Fruit fly (Drosophila melanogaster): Measurements from ENCODE around the gene CG33203.

Gene CG33203

DNA sequence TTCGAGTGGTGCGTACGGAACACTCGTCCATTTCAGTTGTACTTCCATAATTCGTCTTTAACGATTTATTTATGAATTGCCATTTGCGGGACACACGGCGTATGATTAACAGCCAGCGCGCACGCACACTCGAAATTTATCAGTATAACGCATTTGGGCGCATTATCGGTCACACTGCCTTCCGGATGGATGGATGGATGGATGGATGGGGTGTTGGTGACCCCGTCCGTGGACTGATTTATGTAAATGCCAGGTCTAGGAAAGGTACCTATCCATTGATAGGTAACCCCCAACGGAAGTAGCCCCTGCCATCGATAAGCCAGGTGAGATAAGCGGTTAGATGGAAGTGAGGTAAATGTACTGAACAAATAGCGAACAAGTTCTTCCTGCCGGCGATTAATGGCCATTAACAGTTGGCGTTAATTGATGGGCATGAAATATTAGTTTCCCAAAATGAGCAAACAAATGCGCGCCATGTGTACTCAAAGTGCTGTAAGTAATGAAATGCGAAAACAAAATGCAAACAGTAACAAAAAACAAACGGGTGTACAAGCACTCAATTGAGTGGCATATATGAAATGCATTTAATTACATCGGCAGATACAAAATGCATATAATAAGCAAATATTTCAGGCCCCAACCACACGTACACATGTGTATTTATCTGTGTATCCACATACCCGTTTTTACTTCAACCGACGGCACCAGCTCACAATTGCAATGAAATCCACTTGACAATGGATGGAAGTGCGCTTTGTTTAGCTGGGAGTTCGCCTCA is 38.6 kb downstream of the CG33203 start:
- TF ChIP-seq Hnf4 (GFP tag; optimal IDR thresholded peaks at IDR 0.05), result no peak
- no peak for TF ChIP-seq usp (GFP tag; optimal IDR thresholded peaks at IDR 0.05)
- TF ChIP-seq Myc (optimal IDR thresholded peaks at IDR 0.05), result no peak
- TF ChIP-seq brk (GFP tag; optimal IDR thresholded peaks at IDR 0.05), result no peak
- TF ChIP-seq Hr83 (GFP tag; optimal IDR thresholded peaks at IDR 0.05; ENCODE audit: poor library complexity, severe bottlenecking), result no peak
- no peak for TF ChIP-seq jim (GFP tag; optimal IDR thresholded peaks at IDR 0.05)
- TF ChIP-seq Rel (GFP tag; optimal IDR thresholded peaks at IDR 0.05), result no peak
- TF ChIP-seq Rel (tag; optimal IDR thresholded peaks at IDR 0.05), result no peak
- TF ChIP-seq Dif (GFP tag; optimal IDR thresholded peaks at IDR 0.05; ENCODE audit: partially characterized antibody), result no peak
- TF ChIP-seq rgr (GFP tag; optimal IDR thresholded peaks at IDR 0.05), result no peak
- TF ChIP-seq N (GFP tag; optimal IDR thresholded peaks at IDR 0.05), result no peak
- no peak for TF ChIP-seq br (GFP tag; optimal IDR thresholded peaks at IDR 0.05)

DNA sequence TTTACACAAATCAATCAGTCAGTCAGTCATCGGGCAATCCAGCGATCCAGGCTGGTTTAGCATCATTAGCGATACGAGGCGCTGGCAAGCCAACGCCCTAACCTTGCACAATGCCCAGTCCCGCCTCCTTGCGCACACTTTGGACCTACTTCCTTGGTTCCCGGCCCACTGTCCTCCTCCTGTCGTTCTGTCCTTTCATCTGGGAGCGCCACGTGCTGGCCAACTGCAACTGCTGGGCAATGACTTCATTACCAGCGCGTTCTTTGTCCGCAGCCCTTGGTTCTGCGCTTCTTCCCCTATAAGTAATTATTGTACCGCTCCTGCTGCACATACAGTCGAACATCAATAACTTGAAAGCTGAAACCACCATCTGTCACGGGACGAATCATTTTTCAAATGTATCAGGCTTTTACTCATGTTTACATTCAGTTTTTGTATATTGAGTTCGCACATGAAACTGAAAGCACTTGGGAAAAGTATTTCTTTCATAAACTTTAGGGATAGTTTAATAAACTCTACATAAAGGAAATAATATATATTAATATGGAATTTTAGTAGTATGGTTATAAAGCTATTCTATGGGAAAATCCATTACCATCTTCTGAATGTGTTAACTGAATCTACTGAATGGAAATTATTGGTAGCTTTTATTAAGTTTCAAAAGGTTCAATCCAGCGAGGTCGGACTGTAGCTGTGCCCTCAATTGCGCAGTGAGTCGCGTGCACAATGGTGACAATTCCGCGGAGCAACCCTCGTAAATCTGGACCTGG is 39.8 kb downstream of the CG33203 start:
- no peak for TF ChIP-seq Myc (optimal IDR thresholded peaks at IDR 0.05)
- TF ChIP-seq woc (GFP tag; optimal IDR thresholded peaks at IDR 0.05), result peak; percentile 19
- TF ChIP-seq dmrt93B (GFP tag; optimal IDR thresholded peaks at IDR 0.05), result peak; percentile 53
- no peak for TF ChIP-seq usp (GFP tag; optimal IDR thresholded peaks at IDR 0.05)
- no peak for TF ChIP-seq Dif (GFP tag; optimal IDR thresholded peaks at IDR 0.05; ENCODE audit: partially characterized antibody)
- no peak for TF ChIP-seq lola (GFP tag; optimal IDR thresholded peaks at IDR 0.05)
- TF ChIP-seq psq (GFP tag; optimal IDR thresholded peaks at IDR 0.05), result peak; percentile 33
- TF ChIP-seq Hnf4 (GFP tag; optimal IDR thresholded peaks at IDR 0.05), result no peak
- TF ChIP-seq OdsH (GFP tag; optimal IDR thresholded peaks at IDR 0.05), result peak; percentile 26
- peak; percentile 20 for TF ChIP-seq rgr (GFP tag; optimal IDR thresholded peaks at IDR 0.05)
- peak; percentile 32 for TF ChIP-seq HLH106 (tag; optimal IDR thresholded peaks at IDR 0.05)
- no peak for TF ChIP-seq Rel (GFP tag; optimal IDR thresholded peaks at IDR 0.05)
- TF ChIP-seq Rel (tag; optimal IDR thresholded peaks at IDR 0.05), result no peak
- TF ChIP-seq dl (GFP tag; optimal IDR thresholded peaks at IDR 0.05; ENCODE audit: insufficient read depth in 1 of 2, partially characterized antibody in 2 of 2), result no peak
- no peak for TF ChIP-seq N (GFP tag; optimal IDR thresholded peaks at IDR 0.05)
- TF ChIP-seq dsf (GFP tag; optimal IDR thresholded peaks at IDR 0.05; ENCODE audit: borderline replicate concordance), result no peak
- TF ChIP-seq Sp1 (GFP tag; optimal IDR thresholded peaks at IDR 0.05), result peak; percentile 38
- peak in 1 of 2 experiments; percentile 46 for TF ChIP-seq foxo (GFP tag; optimal IDR thresholded peaks at IDR 0.05)
- TF ChIP-seq fru (GFP tag; optimal IDR thresholded peaks at IDR 0.05), result peak; percentile 0
- no peak for TF ChIP-seq br (GFP tag; optimal IDR thresholded peaks at IDR 0.05)

DNA sequence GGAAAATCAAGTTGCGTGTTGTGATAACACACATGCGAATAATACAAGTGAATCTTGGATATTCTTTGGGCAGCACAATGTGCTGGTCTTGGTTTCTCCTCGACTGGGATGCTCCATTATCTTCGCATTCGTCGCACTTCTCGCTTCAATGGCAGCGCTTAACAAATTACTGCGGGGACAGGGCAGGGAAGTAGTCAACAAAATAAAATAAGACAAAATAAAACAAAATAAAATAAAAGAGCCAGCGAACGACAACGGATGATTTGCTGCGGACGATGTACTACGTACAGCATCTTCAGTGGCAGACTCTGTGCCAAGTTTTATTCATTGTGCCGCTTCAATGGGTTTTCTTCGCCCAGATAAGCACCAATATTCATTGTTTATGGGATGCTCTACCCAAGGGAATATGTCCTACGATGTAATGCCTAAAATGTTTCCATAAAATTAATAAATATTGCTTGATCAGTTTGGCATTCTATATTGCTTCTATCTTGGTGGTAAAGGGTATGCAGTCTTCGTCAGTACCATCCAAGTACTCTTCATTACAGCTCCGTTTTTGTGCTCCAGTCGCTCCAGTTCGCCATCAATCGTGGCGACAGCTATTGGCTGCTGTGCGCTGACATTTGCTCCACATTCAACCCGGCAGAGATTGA is 40.5 kb downstream of the CG33203 start:
- TF ChIP-seq Hr78 (GFP tag; optimal IDR thresholded peaks at IDR 0.05) (no peak), woc (GFP tag; optimal IDR thresholded peaks at IDR 0.05) (peak; percentile 6), Rel (GFP tag; optimal IDR thresholded peaks at IDR 0.05) (no peak), Rel (tag; optimal IDR thresholded peaks at IDR 0.05) (no peak), ey (GFP tag; optimal IDR thresholded peaks at IDR 0.05) (peak; percentile 7), sage (GFP tag; optimal IDR thresholded peaks at IDR 0.05) (no peak)

DNA sequence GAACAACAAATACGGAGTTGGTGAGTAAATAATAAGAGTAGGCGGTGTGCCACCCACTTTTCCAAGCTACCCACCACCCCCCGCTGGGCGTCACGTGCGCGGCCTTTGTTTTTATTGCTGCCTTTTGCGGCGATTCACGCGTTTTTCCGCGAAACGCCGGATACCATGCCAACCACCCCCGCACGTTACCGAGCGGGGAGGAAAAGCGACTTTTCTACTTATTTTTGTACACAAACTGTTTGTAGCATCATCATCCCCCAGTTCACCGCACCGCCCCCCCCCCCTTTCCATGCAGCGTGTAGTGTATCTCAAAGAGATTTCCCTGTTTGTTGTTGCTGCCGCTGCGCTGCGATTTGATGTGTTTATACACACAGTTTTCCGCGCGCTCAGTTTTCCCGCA is 41.5 kb downstream of the CG33203 start:
- TF ChIP-seq Dfd (GFP tag; optimal IDR thresholded peaks at IDR 0.05) (no peak), Hr83 (GFP tag; optimal IDR thresholded peaks at IDR 0.05; ENCODE audit: poor library complexity, severe bottlenecking) (no peak), tai (GFP tag; optimal IDR thresholded peaks at IDR 0.05) (no peak), CG9705 (GFP tag; optimal IDR thresholded peaks at IDR 0.05) (no peak), OdsH (GFP tag; optimal IDR thresholded peaks at IDR 0.05) (no peak), usp (GFP tag; optimal IDR thresholded peaks at IDR 0.05) (no peak), ey (GFP tag; optimal IDR thresholded peaks at IDR 0.05) (no peak), sage (GFP tag; optimal IDR thresholded peaks at IDR 0.05) (no peak), foxo (GFP tag; optimal IDR thresholded peaks at IDR 0.05) (no peak), rgr (GFP tag; optimal IDR thresholded peaks at IDR 0.05) (no peak), pan (optimal IDR thresholded peaks at IDR 0.05) (no peak), woc (GFP tag; optimal IDR thresholded peaks at IDR 0.05) (no peak), brk (GFP tag; optimal IDR thresholded peaks at IDR 0.05) (no peak)
